Worm (Caenorhabditis elegans) whole organism, L1 larva: ENCODE measurements around the gene R07E4.3.

Experiments used
- C34B4.2 ChIP-seq: sonication (generic microtip); optimal IDR thresholded peaks from 2 replicates; lab custom pipeline; 2017; ENCODE audit warnings: mild to moderate bottlenecking, missing genetic modification characterization, missing compliant biosample characterization
- aly-2 ChIP-seq: fragments of 150-350 bp; optimal IDR thresholded peaks from 2 replicates; lab custom pipeline; 2014; ENCODE audit warnings: missing biosample characterization, missing genetic modification characterization
- ceh-82 ChIP-seq, 3 experiments: fragments of 150-350 bp in 1 of 3; sonication (generic microtip) in 2 of 3; optimal IDR thresholded peaks; 2 replicates each; lab custom pipeline; 2014 to 2017; ENCODE audit warnings: missing biosample characterization in 3 of 3, missing genetic modification characterization in 3 of 3
- fkh-4 ChIP-seq: sonication (generic microtip); optimal IDR thresholded peaks from 2 replicates; lab custom pipeline; 2016; ENCODE audit warnings: missing compliant biosample characterization, missing genetic modification characterization, borderline replicate concordance
- fos-1 ChIP-seq: fragments of 150-350 bp; optimal IDR thresholded peaks from 2 replicates; lab custom pipeline; 2014; ENCODE audit warnings: missing biosample characterization, missing genetic modification characterization
- lin-39 ChIP-seq: fragments of 150-350 bp; optimal IDR thresholded peaks from 2 replicates; lab custom pipeline; 2014; ENCODE audit warnings: missing biosample characterization, missing genetic modification reagents, missing genetic modification characterization
- mep-1 ChIP-seq: fragments of 150-350 bp; optimal IDR thresholded peaks from 2 replicates; lab custom pipeline; 2014; ENCODE audit warnings: missing biosample characterization, missing genetic modification characterization
- nhr-76 ChIP-seq: sonication (generic microtip); optimal IDR thresholded peaks from 2 replicates; lab custom pipeline; 2017; ENCODE audit warnings: missing biosample characterization, missing genetic modification characterization
- skn-1 ChIP-seq: fragments of 150-350 bp; optimal IDR thresholded peaks from 2 replicates; lab custom pipeline; 2014; ENCODE audit warnings: missing biosample characterization, missing genetic modification characterization
- snpc-4 ChIP-seq: fragments of 150-350 bp; optimal IDR thresholded peaks from 2 replicates; lab custom pipeline; 2014; ENCODE audit warnings: missing biosample characterization, missing genetic modification characterization
- sptf-1 ChIP-seq: fragments of 150-350 bp; optimal IDR thresholded peaks from 2 replicates; lab custom pipeline; 2014; ENCODE audit warnings: missing biosample characterization, missing genetic modification characterization

DNA sequence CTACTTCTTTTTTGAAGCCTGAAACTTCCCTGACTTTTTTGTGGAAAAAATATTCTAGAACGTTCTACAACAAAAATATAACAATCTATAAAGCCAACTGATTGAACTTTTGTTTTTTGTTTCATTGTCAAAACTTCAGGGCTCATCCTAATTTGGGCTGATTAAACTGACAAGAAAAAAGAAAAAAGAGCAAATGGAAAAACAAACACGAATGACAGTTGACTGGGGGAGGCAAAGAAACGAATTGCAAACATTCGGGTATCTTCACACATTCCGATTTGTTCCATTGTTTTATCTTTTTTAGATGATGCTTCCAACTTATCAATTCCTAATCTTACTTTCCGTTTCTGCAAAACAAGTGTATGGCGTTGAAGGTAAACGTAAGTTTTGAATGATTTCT lies 17.8 kb upstream of the R07E4.3 start, which contains the start of gene C46F4.3:
- TF ChIP-seq skn-1 (tag; lab: Kevin White, UChicago) (no peak), snpc-4 (tag; lab: Kevin White, UChicago) (no peak), aly-2 (tag; lab: Kevin White, UChicago) (no peak), fkh-4 (tag; lab: Kevin White, UChicago) (no peak), nhr-76 (tag; lab: Kevin White, UChicago) (no peak), ceh-82 (tag; optimal IDR thresholded peaks at IDR 0.05; lab: Kevin White, UChicago) (no peak), mep-1 (tag; lab: Kevin White, UChicago) (no peak), lin-39 (tag; lab: Kevin White, UChicago) (no peak), C34B4.2 (no peak), fos-1 (tag; lab: Kevin White, UChicago) (no peak), sptf-1 (tag; lab: Kevin White, UChicago) (no peak)
